Worm (Caenorhabditis elegans): ENCODE measurements around the gene poml-1.

poml-1 gene

ce11 chrX:13730209-13730975 is 7.7 kb upstream of the poml-1 start:
- TF ChIP-seq pqm-1 (tag; optimal IDR thresholded peaks at IDR 0.05) (no peak), sptf-1 (tag; optimal IDR thresholded peaks at IDR 0.05) (no peak), nhr-47 (tag; optimal IDR thresholded peaks at IDR 0.05) (peak; percentile 43), C16A3.4 (tag; optimal IDR thresholded peaks at IDR 0.05) (no peak), zip-4 (GFP tag; optimal IDR thresholded peaks at IDR 0.05) (no peak), tlp-1 (tag; optimal IDR thresholded peaks at IDR 0.05) (no peak), tbx-2 (tag; optimal IDR thresholded peaks at IDR 0.05) (peak; percentile 8), zag-1 (tag; optimal IDR thresholded peaks at IDR 0.05) (no peak), hpl-2 (GFP tag; optimal IDR thresholded peaks at IDR 0.05) (no peak), alr-1 (tag; optimal IDR thresholded peaks at IDR 0.05; ENCODE audit: borderline replicate concordance) (no peak), sup-37 (GFP tag; optimal IDR thresholded peaks at IDR 0.05) (no peak), F16B12.6 (tag; optimal IDR thresholded peaks at IDR 0.05) (no peak), fkh-4 (tag; optimal IDR thresholded peaks at IDR 0.05; ENCODE audit: borderline replicate concordance) (no peak), mab-9 (GFP tag; IDR thresholded peaks at IDR 0.05) (no peak), ceh-63 (GFP tag; optimal IDR thresholded peaks at IDR 0.05) (no peak), nhr-28 (tag; optimal IDR thresholded peaks at IDR 0.05) (no peak), unc-130 (tag; optimal IDR thresholded peaks at IDR 0.05) (no peak), dpl-1 (GFP tag; optimal IDR thresholded peaks at IDR 0.05) (peak in 1 of 3 experiments; percentile 2), ceh-88 (GFP tag; IDR thresholded peaks at IDR 0.05) (no peak), fkh-8 (tag; optimal IDR thresholded peaks at IDR 0.05) (peak; percentile 47), grh-1 (GFP tag; IDR thresholded peaks at IDR 0.05) (no peak), nhr-19 (GFP tag; conservative IDR thresholded peaks at IDR 0.05) (peak; percentile 58), unc-98 (GFP tag; IDR thresholded peaks at IDR 0.05) (no peak), Y116A8C.19 (tag; optimal IDR thresholded peaks at IDR 0.05; ENCODE audit: borderline replicate concordance) (no peak), lsy-2 (tag; optimal IDR thresholded peaks at IDR 0.05) (peak in 1 of 2 experiments; percentile 21), blmp-1 (tag; optimal IDR thresholded peaks at IDR 0.05) (peak; percentile 52), elt-3 (tag; optimal IDR thresholded peaks at IDR 0.05) (peak in 2 of 6 experiments; percentile 35 to 36), ceh-90 (tag; optimal IDR thresholded peaks at IDR 0.05) (no peak), ceh-8 (GFP tag; optimal IDR thresholded peaks at IDR 0.05) (no peak), ceh-82 (tag; optimal IDR thresholded peaks at IDR 0.05) (peak in 2 of 3 experiments; percentile 28 to 32), lin-14 (GFP tag; optimal IDR thresholded peaks at IDR 0.05) (peak; percentile 53), mep-1 (tag; optimal IDR thresholded peaks at IDR 0.05) (peak; percentile 16), lin-35 (GFP tag; optimal IDR thresholded peaks at IDR 0.05) (peak in 1 of 2 experiments; percentile 15), nhr-76 (tag; optimal IDR thresholded peaks at IDR 0.05) (no peak), unc-86 (tag; optimal IDR thresholded peaks at IDR 0.05) (peak; percentile 13), aly-2 (tag; optimal IDR thresholded peaks at IDR 0.05) (no peak), pax-3 (tag; optimal IDR thresholded peaks at IDR 0.05) (no peak), lir-3 (tag; optimal IDR thresholded peaks at IDR 0.05; ENCODE audit: poor library complexity) (no peak), hlh-17 (GFP tag; optimal IDR thresholded peaks at IDR 0.05; ENCODE audit: borderline replicate concordance) (no peak), C34B4.2 (tag; optimal IDR thresholded peaks at IDR 0.05) (no peak), efl-3 (GFP tag; optimal IDR thresholded peaks at IDR 0.05) (no peak), hlh-4 (tag; optimal IDR thresholded peaks at IDR 0.05) (no peak), fkh-10 (GFP tag; optimal IDR thresholded peaks at IDR 0.05) (no peak), dsc-1 (tag; optimal IDR thresholded peaks at IDR 0.05) (peak; percentile 73), nhr-71 (tag; optimal IDR thresholded peaks at IDR 0.05) (peak; percentile 40), mdl-1 (tag; optimal IDR thresholded peaks at IDR 0.05) (peak in 1 of 2 experiments; percentile 27), isw-1 (GFP tag; IDR thresholded peaks at IDR 0.05) (no peak), irx-1 (tag; optimal IDR thresholded peaks at IDR 0.05) (no peak), lin-13 (GFP tag; optimal IDR thresholded peaks at IDR 0.05) (no peak), egl-27 (tag; optimal IDR thresholded peaks at IDR 0.05) (no peak), aha-1 (tag; optimal IDR thresholded peaks at IDR 0.05) (no peak)
